Worm (Caenorhabditis elegans) whole organism, young adult: ENCODE measurements around the gene ttr-53.

Source experiments
- akir-1 ChIP-seq: fragments of 200-800 bp; sonication (Bioruptor generic); optimal IDR thresholded peaks from 2 replicates; lab custom pipeline; 2018; ENCODE audit warnings: mild to moderate bottlenecking, missing genetic modification characterization, moderate library complexity, missing compliant biosample characterization
- ama-1 ChIP-seq, 3 experiments: fragments of 150-350 bp in 1 of 3; sonication (generic microtip) in 2 of 3; optimal IDR thresholded peaks; 2 replicates each; lab custom pipeline; 2014 to 2018; ENCODE audit warnings: missing biosample characterization in 2 of 3, missing genetic modification characterization in 2 of 3, missing genetic modification reagents in 2 of 3
- madf-10 ChIP-seq: sonication (generic microtip); optimal IDR thresholded peaks from 2 replicates; lab custom pipeline; 2016; ENCODE audit warnings: mild to moderate bottlenecking, missing genetic modification characterization, missing compliant biosample characterization
- nhr-80 ChIP-seq: sonication (generic microtip); optimal IDR thresholded peaks from 2 replicates; lab custom pipeline; 2016; ENCODE audit warnings: missing genetic modification characterization, missing compliant biosample characterization
- pha-4 ChIP-seq: fragments of 150-350 bp; sonication (generic microtip); optimal IDR thresholded peaks from 2 replicates; lab custom pipeline; 2014; ENCODE audit warnings: missing biosample characterization, missing genetic modification reagents, missing genetic modification characterization

- no peak for TF ChIP-seq akir-1 (GFP tag; lab: Kevin White, UChicago)
- no peak for TF ChIP-seq madf-10 (tag; lab: Kevin White, UChicago)
- TF ChIP-seq nhr-80 (tag; lab: Kevin White, UChicago): no peak
- TF ChIP-seq pha-4 (tag; lab: Kevin White, UChicago): no peak
- peak; percentile 50 for TF ChIP-seq ama-1 (optimal IDR thresholded peaks at IDR 0.05; lab: Kevin White, UChicago)
- TF ChIP-seq ama-1 (GFP tag; optimal IDR thresholded peaks at IDR 0.05; lab: Kevin White, UChicago): no peak
These were observed 22.4 kb downstream of the ttr-53 start, which contains the start of gene gta-1 for ce11 chrIV:10180133-10180749.
